Worm (Caenorhabditis elegans) whole organism, mixed stage, embryonic: ENCODE data around the gene F45B8.5.

Source experiments
- blmp-1 ChIP-seq: fragments of 150-350 bp; optimal IDR thresholded peaks from 2 replicates; lab custom pipeline; 2014; ENCODE audit warnings: missing biosample characterization, missing genetic modification characterization
- nhr-12 ChIP-seq: fragments of 150-350 bp; optimal IDR thresholded peaks from 2 replicates; lab custom pipeline; 2014; ENCODE audit warnings: missing biosample characterization, missing genetic modification characterization
- nhr-237 ChIP-seq: fragments of 150-350 bp; optimal IDR thresholded peaks from 2 replicates; lab custom pipeline; 2014; ENCODE audit warnings: missing biosample characterization, missing genetic modification characterization
- nhr-28 ChIP-seq: fragments of 150-350 bp; optimal IDR thresholded peaks from 2 replicates; lab custom pipeline; 2014; ENCODE audit warnings: missing biosample characterization, missing genetic modification characterization
- nhr-76 ChIP-seq: sonication (generic microtip); optimal IDR thresholded peaks from 2 replicates; lab custom pipeline; 2017; ENCODE audit warnings: missing biosample characterization, missing genetic modification characterization
- pha-4 ChIP-seq: fragments of 150-350 bp; optimal IDR thresholded peaks from 2 replicates; lab custom pipeline; 2018; ENCODE audit warnings: missing biosample characterization, missing genetic modification reagents, missing genetic modification characterization
- unc-62 ChIP-seq: fragments of 150-350 bp; optimal IDR thresholded peaks from 2 replicates; lab custom pipeline; 2014; ENCODE audit warnings: missing biosample characterization, missing genetic modification reagents, missing genetic modification characterization

- TF ChIP-seq pha-4 (tag; lab: Kevin White, UChicago) (no peak), nhr-76 (tag; lab: Kevin White, UChicago) (no peak), unc-62 (GFP tag; lab: Kevin White, UChicago) (no peak), blmp-1 (tag; lab: Kevin White, UChicago) (no peak), nhr-12 (tag; lab: Kevin White, UChicago) (no peak), nhr-237 (no peak), nhr-28 (tag; lab: Kevin White, UChicago) (no peak)
Observed at ce11 chrX:14916767-14917166, 49.1 kb upstream of the F45B8.5 start.
